Fruit fly (Drosophila melanogaster): ENCODE results near the gene Schip1.

DNA sequence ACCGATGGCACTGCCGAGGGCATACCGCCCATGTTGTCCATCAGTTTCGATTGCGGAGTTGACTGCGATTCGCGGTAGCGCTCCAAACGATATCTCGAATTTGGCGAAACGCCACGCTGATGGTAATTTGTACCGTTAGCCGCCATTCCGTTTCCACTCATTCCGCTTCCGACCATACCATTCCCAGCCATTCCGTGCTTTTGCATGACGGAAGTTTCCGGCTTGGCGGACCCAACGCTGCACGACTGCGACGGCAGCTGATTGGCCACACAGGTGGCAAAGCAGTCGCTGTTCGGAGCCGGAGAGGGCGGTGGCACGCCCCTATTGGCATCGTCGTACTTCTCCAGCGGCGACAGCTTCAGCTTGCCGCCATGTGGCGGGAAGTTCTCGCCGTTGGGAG is 41.4 kb upstream of the Schip1 start:
- TF ChIP-seq CG34367 (tag; optimal IDR thresholded peaks at IDR 0.05) (no peak), CG15710 (tag; optimal IDR thresholded peaks at IDR 0.05) (no peak), EcR (GFP tag; optimal IDR thresholded peaks at IDR 0.05) (no peak), CG9948 (tag; optimal IDR thresholded peaks at IDR 0.05) (no peak), Ets98B (GFP tag; IDR thresholded peaks at IDR 0.05) (no peak), CG17806 (tag; optimal IDR thresholded peaks at IDR 0.05) (no peak), CG8159 (tag; optimal IDR thresholded peaks at IDR 0.05) (no peak), Snoo (tag; optimal IDR thresholded peaks at IDR 0.05) (no peak), rn (GFP tag; IDR thresholded peaks at IDR 0.05) (no peak)

Measured in whole organism, pupa.